Worm (Caenorhabditis elegans) whole organism, L4/young adult: ENCODE measurements around the gene orc-3.

Experiments used
- W03F9.2 ChIP-seq: fragments of 150-350 bp; optimal IDR thresholded peaks from 2 replicates; lab custom pipeline; 2014; ENCODE audit warnings: missing biosample characterization, missing genetic modification characterization
- dao-5 ChIP-seq: sonication (generic microtip); optimal IDR thresholded peaks from 2 replicates; lab custom pipeline; 2016; ENCODE audit warnings: missing genotype, missing genetic modification characterization, moderate library complexity, missing compliant biosample characterization
- him-1 ChIP-seq: sonication (generic microtip); optimal IDR thresholded peaks from 2 replicates; lab custom pipeline; 2016; ENCODE audit warnings: missing genotype, missing genetic modification reagents, missing genetic modification characterization, missing compliant biosample characterization

ce11 chrIII:1214121-1214673 is 6.3 kb downstream of the orc-3 start:
- TF ChIP-seq him-1 (tag; lab: Kevin White, UChicago), result no peak
- TF ChIP-seq dao-5 (tag; lab: Kevin White, UChicago), result no peak
- TF ChIP-seq W03F9.2 (tag; lab: Kevin White, UChicago), result no peak
